Worm (Caenorhabditis elegans) whole organism, young adult: ENCODE data around the gene dhs-14.

Experiments used
- B0336.3 ChIP-seq: fragments of 200-800 bp; sonication (Bioruptor generic); IDR thresholded peaks from 2 replicates; pipeline ENCODE4 v1.3.6; 2022; ENCODE audit warnings: missing genetic modification characterization, missing compliant biosample characterization
- F10E7.11 ChIP-seq: sonication (generic microtip); optimal IDR thresholded peaks from 2 replicates; lab custom pipeline; 2017; ENCODE audit warnings: mild to moderate bottlenecking, missing genetic modification characterization, moderate library complexity, missing compliant biosample characterization
- F37B4.10 ChIP-seq: fragments of 200-800 bp; sonication (Bioruptor generic); IDR thresholded peaks from 2 replicates; pipeline ENCODE4 v1.3.6; 2022; ENCODE audit warnings: missing genetic modification characterization, missing compliant biosample characterization
- F39B2.1 ChIP-seq: fragments of 200-800 bp; sonication (Bioruptor generic); IDR thresholded peaks from 2 replicates; pipeline ENCODE4 v1.3.6; 2022; ENCODE audit warnings: missing genetic modification reagents, missing genetic modification characterization, missing compliant biosample characterization
- K11D2.4 ChIP-seq: fragments of 200-800 bp; sonication (Bioruptor generic); IDR thresholded peaks from 2 replicates; pipeline ENCODE4 v1.3.6; 2022; ENCODE audit warnings: missing genetic modification reagents, missing genetic modification characterization, missing compliant biosample characterization
- K12H6.12 ChIP-seq: fragments of 200-800 bp; sonication (Bioruptor generic); optimal IDR thresholded peaks from 2 replicates; lab custom pipeline; 2018; ENCODE audit warnings: mild to moderate bottlenecking, missing genetic modification characterization, missing compliant biosample characterization
- T07F8.4 ChIP-seq: sonication (generic microtip); optimal IDR thresholded peaks from 2 replicates; lab custom pipeline; 2016; ENCODE audit warnings: mild to moderate bottlenecking, missing genetic modification characterization, moderate library complexity, missing compliant biosample characterization
- Y67H2A.10 ChIP-seq: fragments of 200-800 bp; sonication (Bioruptor generic); conservative IDR thresholded peaks from 2 replicates; pipeline ENCODE4 v1.3.6; 2022; ENCODE audit warnings: missing genetic modification reagents, missing genetic modification characterization, missing compliant biosample characterization
- Y79H2A.3 ChIP-seq: fragments of 200-800 bp; sonication (Bioruptor generic); conservative IDR thresholded peaks from 2 replicates; pipeline ENCODE4 v1.3.6; 2022; ENCODE audit warnings: missing genetic modification reagents, missing genetic modification characterization, missing compliant biosample characterization
- ama-1 ChIP-seq, 3 experiments: fragments of 150-350 bp in 1 of 3; sonication (generic microtip) in 2 of 3; optimal IDR thresholded peaks; 2 replicates each; lab custom pipeline; 2014 to 2018; ENCODE audit warnings: missing biosample characterization in 2 of 3, missing genetic modification characterization in 2 of 3, missing genetic modification reagents in 2 of 3
- atf-7 ChIP-seq: sonication (generic microtip); optimal IDR thresholded peaks from 2 replicates; lab custom pipeline; 2017; ENCODE audit warnings: mild to moderate bottlenecking, missing genetic modification characterization, missing compliant biosample characterization
- attf-6 ChIP-seq: fragments of 200-800 bp; sonication (Bioruptor generic); IDR thresholded peaks from 2 replicates; pipeline ENCODE4 v1.3.6; 2022; ENCODE audit warnings: missing genetic modification reagents, missing genetic modification characterization, missing compliant biosample characterization
- bed-2 ChIP-seq: fragments of 200-800 bp; sonication (Bioruptor generic); IDR thresholded peaks from 2 replicates; pipeline ENCODE4 v1.3.6; 2022; ENCODE audit warnings: missing genetic modification reagents, missing genetic modification characterization, missing compliant biosample characterization
- ceh-58 ChIP-seq: fragments of 200-800 bp; sonication (Bioruptor generic); IDR thresholded peaks from 2 replicates; pipeline ENCODE4 v1.3.6; 2022; ENCODE audit warnings: missing genetic modification characterization, missing compliant biosample characterization
- dox-1 ChIP-seq: fragments of 200-800 bp; sonication (Bioruptor generic); IDR thresholded peaks from 2 replicates; pipeline ENCODE4 v1.3.6; 2022; ENCODE audit warnings: missing genetic modification reagents, missing genetic modification characterization, missing compliant biosample characterization
- dpl-1 ChIP-seq: fragments of 150-350 bp; optimal IDR thresholded peaks from 2 replicates; lab custom pipeline; 2014; ENCODE audit warnings: missing biosample characterization, missing genetic modification reagents, missing genetic modification characterization
- egrh-3 ChIP-seq: fragments of 200-800 bp; sonication (Bioruptor generic); IDR thresholded peaks from 2 replicates; pipeline ENCODE4 v1.3.6; 2022; ENCODE audit warnings: missing genetic modification reagents, missing genetic modification characterization, missing compliant biosample characterization
- ets-4 ChIP-seq: fragments of 200-800 bp; sonication (Bioruptor generic); optimal IDR thresholded peaks from 2 replicates; lab custom pipeline; 2018; ENCODE audit warnings: mild to moderate bottlenecking, missing genetic modification characterization, missing compliant biosample characterization
- fkh-3 ChIP-seq: sonication (generic microtip); optimal IDR thresholded peaks from 2 replicates; lab custom pipeline; 2016; ENCODE audit warnings: mild to moderate bottlenecking, missing genetic modification characterization, missing compliant biosample characterization
- gei-17 ChIP-seq: fragments of 200-800 bp; sonication (Bioruptor generic); optimal IDR thresholded peaks from 2 replicates; lab custom pipeline; 2018; ENCODE audit warnings: mild to moderate bottlenecking, missing genetic modification characterization, missing compliant biosample characterization
- let-607 ChIP-seq, 2 experiments: fragments of 200-800 bp in 1 of 2; sonication (Bioruptor generic) in 1 of 2; sonication (generic microtip) in 1 of 2; optimal IDR thresholded peaks; 2 replicates each; lab custom pipeline; 2016 to 2018; ENCODE audit warnings: mild to moderate bottlenecking in 2 of 2, missing compliant biosample characterization in 2 of 2, missing genetic modification characterization in 2 of 2, moderate library complexity in 2 of 2, missing genotype in 1 of 2
- lin-26 ChIP-seq: fragments of 200-800 bp; sonication (Bioruptor generic); IDR thresholded peaks from 2 replicates; pipeline ENCODE4 v1.3.6; 2022; ENCODE audit warnings: missing genetic modification reagents, missing genetic modification characterization, missing compliant biosample characterization
- lsl-1 ChIP-seq: fragments of 200-800 bp; sonication (Bioruptor generic); optimal IDR thresholded peaks from 2 replicates; lab custom pipeline; 2018; ENCODE audit warnings: mild to moderate bottlenecking, missing genetic modification characterization, moderate library complexity, missing compliant biosample characterization
- madf-10 ChIP-seq: sonication (generic microtip); optimal IDR thresholded peaks from 2 replicates; lab custom pipeline; 2016; ENCODE audit warnings: mild to moderate bottlenecking, missing genetic modification characterization, missing compliant biosample characterization
- mcd-1 ChIP-seq: fragments of 200-800 bp; sonication (Bioruptor generic); IDR thresholded peaks from 2 replicates; pipeline ENCODE4 v1.3.6; 2022; ENCODE audit warnings: missing genetic modification reagents, missing genetic modification characterization, missing compliant biosample characterization
- mel-28 ChIP-seq: sonication (generic microtip); optimal IDR thresholded peaks from 2 replicates; lab custom pipeline; 2016; ENCODE audit warnings: borderline replicate concordance, mild to moderate bottlenecking, missing genetic modification characterization, missing compliant biosample characterization
- nfya-1 ChIP-seq: sonication (generic microtip); optimal IDR thresholded peaks from 2 replicates; lab custom pipeline; 2017; ENCODE audit warnings: antibody characterized with exemption, missing compliant biosample characterization, missing genetic modification characterization, borderline replicate concordance; ENCODE audit not compliant: insufficient read depth
- pha-4 ChIP-seq: fragments of 150-350 bp; sonication (generic microtip); optimal IDR thresholded peaks from 2 replicates; lab custom pipeline; 2014; ENCODE audit warnings: missing biosample characterization, missing genetic modification reagents, missing genetic modification characterization
- rcor-1 ChIP-seq: fragments of 200-800 bp; sonication (Bioruptor generic); IDR thresholded peaks from 2 replicates; pipeline ENCODE4 v1.3.6; 2022; ENCODE audit warnings: missing genetic modification reagents, missing genetic modification characterization, missing compliant biosample characterization
- rec-8 ChIP-seq, 2 experiments: sonication (generic microtip); optimal IDR thresholded peaks; 2 replicates each; lab custom pipeline; 2016; ENCODE audit warnings: mild to moderate bottlenecking in 2 of 2, missing genetic modification characterization in 2 of 2, missing genetic modification reagents in 2 of 2, missing genotype in 2 of 2, missing biosample characterization in 1 of 2, missing compliant biosample characterization in 1 of 2, moderate library complexity in 1 of 2
- snpc-3.4 ChIP-seq: sonication (generic microtip); optimal IDR thresholded peaks from 2 replicates; lab custom pipeline; 2017; ENCODE audit warnings: missing genetic modification characterization, mild to moderate bottlenecking, missing compliant biosample characterization, antibody characterized with exemption, moderate library complexity, missing genotype, missing genetic modification reagents
- tlf-1 ChIP-seq: fragments of 200-800 bp; sonication (Bioruptor generic); optimal IDR thresholded peaks from 2 replicates; lab custom pipeline; 2018; ENCODE audit warnings: mild to moderate bottlenecking, missing genetic modification characterization, missing compliant biosample characterization
- ztf-22 ChIP-seq: fragments of 200-800 bp; sonication (Bioruptor generic); optimal IDR thresholded peaks from 2 replicates; lab custom pipeline; 2018; ENCODE audit warnings: mild to moderate bottlenecking, missing genetic modification characterization, moderate library complexity, missing compliant biosample characterization
- ztf-25 ChIP-seq: fragments of 200-800 bp; sonication (Bioruptor generic); IDR thresholded peaks from 2 replicates; pipeline ENCODE4 v1.3.6; 2022; ENCODE audit warnings: missing genetic modification reagents, missing genetic modification characterization, missing compliant biosample characterization
- ztf-6 ChIP-seq: fragments of 200-800 bp; sonication (Bioruptor generic); IDR thresholded peaks from 2 replicates; pipeline ENCODE4 v1.3.6; 2022; ENCODE audit warnings: missing genetic modification reagents, missing genetic modification characterization, missing compliant biosample characterization

The dhs-14 gene

DNA sequence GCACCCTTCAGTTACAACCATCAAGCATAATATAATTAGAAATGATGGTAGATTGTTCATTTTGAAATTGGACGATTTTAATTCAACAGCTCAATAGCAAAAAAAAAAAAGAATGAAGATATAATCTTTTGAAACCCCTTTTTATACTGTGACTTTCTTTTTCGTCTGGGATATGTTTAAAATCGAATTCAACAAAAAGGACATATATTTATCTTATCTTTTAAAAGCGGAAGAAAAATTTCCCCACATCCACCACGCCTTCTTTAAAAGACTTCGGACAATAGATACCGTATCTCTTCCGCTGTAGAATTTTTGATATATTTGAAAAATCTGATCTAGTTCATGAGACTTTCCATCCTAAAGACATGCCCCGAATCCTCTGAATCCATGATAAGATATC, 15.8 kb upstream of the dhs-14 start, which contains the start of gene R05D8.11:
Gene R05D8.11 (minus strand): TSS at position 101 of the 400 bp plus-strand sequence.
- TF ChIP-seq nfya-1 (no peak), atf-7 (tag; lab: Kevin White, UChicago) (no peak), bed-2 (no peak), madf-10 (tag; lab: Kevin White, UChicago) (no peak)
- TF ChIP-seq, all 124 proteins: peak for 0

DNA sequence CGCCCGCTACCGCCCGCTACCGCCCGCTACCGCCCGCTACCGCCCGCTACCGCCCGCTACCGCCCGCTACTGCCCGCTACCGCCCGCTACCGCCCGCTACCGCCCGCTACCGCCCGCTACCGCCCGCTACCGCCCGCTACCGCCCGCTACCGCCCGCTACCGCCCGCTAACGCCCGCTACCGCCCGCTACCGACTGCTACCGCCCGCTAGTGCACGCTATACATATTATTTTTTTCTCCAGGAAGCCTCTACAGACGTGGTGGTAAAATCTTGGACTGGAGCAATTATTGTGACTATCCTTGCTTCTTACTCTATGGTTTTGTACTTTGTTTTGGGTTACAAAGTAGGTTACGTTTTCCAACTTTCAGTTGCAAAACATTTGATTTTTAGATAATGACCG, 13.5 kb upstream of the dhs-14 start:
- TF ChIP-seq egrh-3 (GFP tag; lab: Robert Waterston, UW) = peak; percentile 84

DNA sequence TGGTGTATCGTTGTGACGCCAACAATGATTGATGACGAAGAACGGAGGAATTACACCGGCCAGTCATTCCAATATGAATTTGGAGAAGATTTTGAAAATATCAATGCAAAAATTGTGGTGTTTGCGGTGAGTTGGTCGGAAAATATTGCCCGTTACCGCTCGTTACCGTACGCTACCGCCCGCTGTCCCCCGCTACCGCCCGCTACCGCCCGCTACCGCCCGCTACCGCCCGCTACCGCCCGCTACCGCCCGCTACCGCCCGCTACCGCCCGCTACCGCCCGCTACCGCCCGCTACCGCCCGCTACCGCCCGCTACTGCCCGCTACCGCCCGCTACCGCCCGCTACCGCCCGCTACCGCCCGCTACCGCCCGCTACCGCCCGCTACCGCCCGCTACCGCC, 12.4 kb upstream of the dhs-14 start:
- TF ChIP-seq egrh-3 (GFP tag; lab: Robert Waterston, UW) = peak; percentile 91

DNA sequence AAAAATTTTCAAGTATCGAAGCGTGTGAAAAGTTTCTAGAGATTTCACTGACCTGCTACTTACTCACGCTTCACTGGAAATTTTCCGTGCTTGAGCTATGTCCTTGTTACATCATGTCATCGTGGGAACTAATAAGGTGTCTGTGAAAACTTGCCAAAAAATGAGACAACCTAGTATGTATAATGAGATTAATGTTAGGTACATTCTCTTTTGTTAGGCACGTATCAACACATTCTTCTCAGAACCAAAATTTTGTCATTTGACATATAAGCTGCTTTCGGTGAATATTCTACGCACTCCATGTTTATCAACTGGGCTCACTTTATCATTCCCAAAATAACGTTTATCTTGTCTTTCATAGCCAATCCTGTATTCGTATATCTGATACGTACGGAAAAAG, 9.0 kb upstream of the dhs-14 start, which contains the start of gene srj-18:
Gene srj-18 (plus strand): TSS at position 301 of the 400 bp plus-strand sequence.
- TF ChIP-seq ztf-6 (GFP tag; lab: Robert Waterston, UW) = no peak
- no peak for TF ChIP-seq fkh-3
- TF ChIP-seq B0336.3 = no peak
- no peak for TF ChIP-seq ama-1 (optimal IDR thresholded peaks at IDR 0.05; lab: Kevin White, UChicago)
- no peak for TF ChIP-seq ama-1 (GFP tag; optimal IDR thresholded peaks at IDR 0.05; lab: Kevin White, UChicago)
- no peak for TF ChIP-seq Y79H2A.3 (GFP tag; lab: Robert Waterston, UW)
- no peak for TF ChIP-seq dpl-1 (GFP tag; lab: Kevin White, UChicago)
- TF ChIP-seq Y67H2A.10 = no peak
- no peak for TF ChIP-seq K12H6.12 (tag; lab: Kevin White, UChicago)
- TF ChIP-seq T07F8.4 (tag; lab: Kevin White, UChicago) = no peak
- TF ChIP-seq lsl-1 (GFP tag; lab: Kevin White, UChicago) = no peak
- no peak for TF ChIP-seq rcor-1 (GFP tag; lab: Robert Waterston, UW)
- TF ChIP-seq F37B4.10 (GFP tag; lab: Robert Waterston, UW) = no peak
- no peak for TF ChIP-seq gei-17 (GFP tag; lab: Kevin White, UChicago)
- no peak for TF ChIP-seq ztf-25 (GFP tag; lab: Robert Waterston, UW)

DNA sequence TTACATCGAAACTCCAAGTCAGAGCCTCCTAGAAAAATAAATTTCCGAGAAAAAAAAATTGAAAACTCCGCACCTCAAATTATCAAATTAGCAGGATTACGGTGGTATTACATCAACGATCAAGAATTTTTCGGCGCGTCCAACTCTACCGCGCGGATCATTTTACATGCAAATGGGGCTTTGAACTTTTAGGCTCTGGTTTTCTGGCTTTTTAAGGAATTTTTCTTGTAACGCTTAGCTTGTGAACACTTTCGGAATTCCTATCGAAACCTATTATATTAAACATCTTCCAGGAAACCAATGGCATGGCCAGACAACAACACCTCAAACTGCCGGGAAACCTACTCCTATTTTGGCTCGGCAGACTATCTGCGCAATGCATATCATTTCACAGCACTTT, 6.6 kb upstream of the dhs-14 start, which contains the start of gene srh-56:
Gene srh-56 (plus strand): TSS at position 301 of the 400 bp plus-strand sequence.
- TF ChIP-seq let-607 (tag; optimal IDR thresholded peaks at IDR 0.05; lab: Kevin White, UChicago) = no peak
- no peak for TF ChIP-seq F39B2.1
- no peak for TF ChIP-seq mcd-1 (GFP tag; lab: Robert Waterston, UW)
- no peak for TF ChIP-seq ztf-22 (GFP tag; lab: Kevin White, UChicago)
- TF ChIP-seq tlf-1 (GFP tag; lab: Kevin White, UChicago) = no peak
- TF ChIP-seq pha-4 = no peak
- no peak for TF ChIP-seq rec-8 (tag; optimal IDR thresholded peaks at IDR 0.05; lab: Kevin White, UChicago)
- no peak for TF ChIP-seq ama-1 (optimal IDR thresholded peaks at IDR 0.05; lab: Kevin White, UChicago)
- no peak for TF ChIP-seq ama-1 (GFP tag; optimal IDR thresholded peaks at IDR 0.05; lab: Kevin White, UChicago)
- no peak for TF ChIP-seq lin-26 (GFP tag; lab: Robert Waterston, UW)
- no peak for TF ChIP-seq snpc-3.4 (tag; lab: Kevin White, UChicago)
- no peak for TF ChIP-seq ceh-58
- TF ChIP-seq attf-6 (GFP tag; lab: Robert Waterston, UW) = no peak
- TF ChIP-seq K11D2.4 (GFP tag; lab: Robert Waterston, UW) = no peak
- TF ChIP-seq dox-1 (GFP tag; lab: Robert Waterston, UW) = no peak
- no peak for TF ChIP-seq ets-4 (GFP tag; lab: Kevin White, UChicago)
- no peak for TF ChIP-seq mel-28 (tag; lab: Kevin White, UChicago)
- no peak for TF ChIP-seq F10E7.11 (tag; lab: Kevin White, UChicago)
